Worm (Caenorhabditis elegans) whole organism, young adult: ENCODE data around the gene xpo-3.

Experiments used
- B0035.1 ChIP-seq: sonication (generic microtip); optimal IDR thresholded peaks from 2 replicates; lab custom pipeline; 2016; ENCODE audit warnings: missing genetic modification characterization, mild to moderate bottlenecking, missing compliant biosample characterization, missing genotype, missing genetic modification reagents
- Y53F4B.3 ChIP-seq: fragments of 200-800 bp; sonication (Bioruptor generic); IDR thresholded peaks from 2 replicates; pipeline ENCODE4 v1.3.6; 2022; ENCODE audit warnings: missing genetic modification reagents, missing genetic modification characterization, missing compliant biosample characterization
- Y56A3A.18 ChIP-seq: fragments of 200-800 bp; sonication (Bioruptor generic); IDR thresholded peaks from 2 replicates; pipeline ENCODE4 v1.3.6; 2022; ENCODE audit warnings: missing genetic modification reagents, missing genetic modification characterization, missing compliant biosample characterization
- Y79H2A.3 ChIP-seq: fragments of 200-800 bp; sonication (Bioruptor generic); conservative IDR thresholded peaks from 2 replicates; pipeline ENCODE4 v1.3.6; 2022; ENCODE audit warnings: missing genetic modification reagents, missing genetic modification characterization, missing compliant biosample characterization
- Y95B8A.8 ChIP-seq: fragments of 200-800 bp; sonication (Bioruptor generic); IDR thresholded peaks from 2 replicates; pipeline ENCODE4 v1.3.6; 2022; ENCODE audit warnings: missing genetic modification reagents, missing genetic modification characterization, missing compliant biosample characterization
- aptf-2 ChIP-seq: fragments of 200-800 bp; sonication (Bioruptor generic); conservative IDR thresholded peaks from 2 replicates; pipeline ENCODE4 v1.3.6; 2022; ENCODE audit warnings: missing genetic modification reagents, missing genetic modification characterization, missing compliant biosample characterization
- atf-7 ChIP-seq: sonication (generic microtip); optimal IDR thresholded peaks from 2 replicates; lab custom pipeline; 2017; ENCODE audit warnings: mild to moderate bottlenecking, missing genetic modification characterization, missing compliant biosample characterization
- attf-5 ChIP-seq: fragments of 200-800 bp; sonication (Bioruptor generic); optimal IDR thresholded peaks from 2 replicates; lab custom pipeline; 2018; ENCODE audit warnings: mild to moderate bottlenecking, missing genetic modification characterization, missing compliant biosample characterization
- bed-2 ChIP-seq: fragments of 200-800 bp; sonication (Bioruptor generic); IDR thresholded peaks from 2 replicates; pipeline ENCODE4 v1.3.6; 2022; ENCODE audit warnings: missing genetic modification reagents, missing genetic modification characterization, missing compliant biosample characterization
- cebp-1 ChIP-seq, 2 experiments: fragments of 200-800 bp in 1 of 2; sonication (Bioruptor generic) in 1 of 2; sonication (generic microtip) in 1 of 2; IDR thresholded peaks in 1 of 2; optimal IDR thresholded peaks in 1 of 2; 2 replicates each; pipeline versions ENCODE4 v1.3.6 to Lab custom; 2017 to 2022; ENCODE audit warnings: missing compliant biosample characterization in 2 of 2, missing genetic modification characterization in 2 of 2, mild to moderate bottlenecking in 1 of 2, missing genetic modification reagents in 1 of 2, moderate library complexity in 1 of 2
- ceh-27 ChIP-seq: fragments of 200-800 bp; sonication (Bioruptor generic); optimal IDR thresholded peaks from 2 replicates; lab custom pipeline; 2018; ENCODE audit warnings: mild to moderate bottlenecking, missing genetic modification characterization, moderate library complexity, missing compliant biosample characterization
- ceh-58 ChIP-seq: fragments of 200-800 bp; sonication (Bioruptor generic); IDR thresholded peaks from 2 replicates; pipeline ENCODE4 v1.3.6; 2022; ENCODE audit warnings: missing genetic modification characterization, missing compliant biosample characterization
- dpff-1 ChIP-seq: sonication (generic microtip); optimal IDR thresholded peaks from 2 replicates; lab custom pipeline; 2017; ENCODE audit warnings: mild to moderate bottlenecking, missing genetic modification characterization, missing compliant biosample characterization
- dpl-1 ChIP-seq: fragments of 150-350 bp; optimal IDR thresholded peaks from 2 replicates; lab custom pipeline; 2014; ENCODE audit warnings: missing biosample characterization, missing genetic modification reagents, missing genetic modification characterization
- let-526 ChIP-seq: fragments of 200-800 bp; sonication (Bioruptor generic); IDR thresholded peaks from 2 replicates; pipeline ENCODE4 v1.3.6; 2022; ENCODE audit warnings: missing genetic modification reagents, missing genetic modification characterization, missing compliant biosample characterization
- lin-40 ChIP-seq: sonication (generic microtip); optimal IDR thresholded peaks from 2 replicates; lab custom pipeline; 2016; ENCODE audit warnings: missing genetic modification characterization, mild to moderate bottlenecking, missing compliant biosample characterization, missing genotype, missing genetic modification reagents
- madf-3 ChIP-seq: fragments of 200-800 bp; sonication (Bioruptor generic); IDR thresholded peaks from 2 replicates; pipeline ENCODE4 v1.3.6; 2022; ENCODE audit warnings: missing genetic modification reagents, missing genetic modification characterization, missing compliant biosample characterization
- nfya-1 ChIP-seq: sonication (generic microtip); optimal IDR thresholded peaks from 2 replicates; lab custom pipeline; 2017; ENCODE audit warnings: antibody characterized with exemption, missing compliant biosample characterization, missing genetic modification characterization, borderline replicate concordance; ENCODE audit not compliant: insufficient read depth
- nfyb-1 ChIP-seq: fragments of 200-800 bp; sonication (Bioruptor generic); IDR thresholded peaks from 2 replicates; pipeline ENCODE4 v1.3.6; 2022; ENCODE audit warnings: missing genetic modification reagents, missing genetic modification characterization, missing compliant biosample characterization
- nhr-120 ChIP-seq: fragments of 200-800 bp; sonication (Bioruptor generic); IDR thresholded peaks from 2 replicates; pipeline ENCODE4 v1.3.6; 2022; ENCODE audit warnings: missing genetic modification characterization, missing compliant biosample characterization
- nhr-80 ChIP-seq: sonication (generic microtip); optimal IDR thresholded peaks from 2 replicates; lab custom pipeline; 2016; ENCODE audit warnings: missing genetic modification characterization, missing compliant biosample characterization
- sdz-38 ChIP-seq: sonication (generic microtip); optimal IDR thresholded peaks from 2 replicates; lab custom pipeline; 2016; ENCODE audit warnings: missing genotype, missing genetic modification characterization, missing compliant biosample characterization
- snpc-1.3 ChIP-seq: sonication (generic microtip); optimal IDR thresholded peaks from 2 replicates; lab custom pipeline; 2017; ENCODE audit warnings: missing genetic modification characterization, mild to moderate bottlenecking, missing compliant biosample characterization, antibody characterized with exemption, moderate library complexity, missing genotype, missing genetic modification reagents; ENCODE audit not compliant: insufficient read depth
- snpc-4 ChIP-seq, 5 experiments: fragments of 150-350 bp in 1 of 5; sonication (generic microtip) in 4 of 5; optimal IDR thresholded peaks; 2 replicates each; lab custom pipeline; 2014 to 2018; ENCODE audit warnings: missing genetic modification characterization in 5 of 5, missing biosample characterization in 3 of 5, antibody characterized with exemption in 2 of 5, mild to moderate bottlenecking in 2 of 5, missing compliant biosample characterization in 2 of 5, missing genotype in 2 of 5, moderate library complexity in 2 of 5, missing genetic modification reagents in 1 of 5
- somi-1 ChIP-seq: fragments of 200-800 bp; sonication (Bioruptor generic); optimal IDR thresholded peaks from 2 replicates; lab custom pipeline; 2018; ENCODE audit warnings: mild to moderate bottlenecking, missing genetic modification characterization, missing compliant biosample characterization
- sptf-2 ChIP-seq: fragments of 200-800 bp; sonication (Bioruptor generic); optimal IDR thresholded peaks from 2 replicates; lab custom pipeline; 2018; ENCODE audit warnings: mild to moderate bottlenecking, missing genetic modification characterization, missing compliant biosample characterization
- xnd-1 ChIP-seq: sonication (generic microtip); optimal IDR thresholded peaks from 2 replicates; lab custom pipeline; 2016; ENCODE audit warnings: missing genotype, missing genetic modification reagents, missing genetic modification characterization, missing compliant biosample characterization

xpo-3 gene

DNA sequence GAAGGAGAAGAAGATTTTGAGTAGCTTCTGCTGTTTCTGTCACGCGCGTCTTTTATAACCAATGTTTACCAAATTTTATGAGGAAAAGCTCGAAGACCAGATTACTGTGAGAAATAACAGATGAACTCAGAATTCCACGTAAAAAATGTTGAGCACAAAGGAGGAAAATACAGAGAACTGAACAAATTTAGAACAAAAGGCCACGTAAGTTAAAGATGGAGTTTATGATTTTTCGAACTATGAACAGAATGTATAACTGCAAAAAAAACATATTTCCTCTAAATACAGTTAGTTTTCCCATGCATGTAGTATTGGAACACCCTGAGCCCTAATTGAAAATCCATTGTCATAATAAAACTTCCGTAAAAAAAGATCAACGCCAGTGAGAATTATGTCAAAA is 17.1 kb upstream of the xpo-3 start, which contains the start of gene exc-9:
exc-9 (minus strand) TSS at position 101 of the 400 bp plus-strand sequence.
- TF ChIP-seq nfya-1 (tag; lab: Kevin White, UChicago), result no peak
- TF ChIP-seq somi-1, result no peak
- TF ChIP-seq snpc-1.3 (tag; lab: Kevin White, UChicago), result no peak
- TF ChIP-seq xnd-1 (tag; lab: Kevin White, UChicago), result no peak
- no peak for TF ChIP-seq nhr-80 (tag; lab: Kevin White, UChicago)
- TF ChIP-seq dpff-1 (tag; lab: Kevin White, UChicago), result no peak
- no peak for TF ChIP-seq Y79H2A.3 (GFP tag; lab: Robert Waterston, UW)
- no peak for TF ChIP-seq nfyb-1
- no peak for TF ChIP-seq aptf-2 (GFP tag; lab: Robert Waterston, UW)

- TF ChIP-seq cebp-1 (GFP tag; IDR thresholded peaks at IDR 0.05; lab: Robert Waterston, UW), result no peak
- no peak for TF ChIP-seq cebp-1 (tag; optimal IDR thresholded peaks at IDR 0.05; lab: Kevin White, UChicago)
- no peak for TF ChIP-seq ceh-58 (GFP tag; lab: Robert Waterston, UW)
- TF ChIP-seq dpff-1 (tag; lab: Kevin White, UChicago), result no peak
- no peak for TF ChIP-seq Y95B8A.8 (GFP tag; lab: Robert Waterston, UW)
- no peak for TF ChIP-seq nhr-120
Observed at ce11 chrIV:7938834-7939233, 15.0 kb upstream of the xpo-3 start, which contains the start of gene F20D12.7. Gene F20D12.7 (minus strand): TSS chrIV:7938934.

- TF ChIP-seq madf-3 (GFP tag; lab: Robert Waterston, UW) (no peak), Y53F4B.3 (GFP tag; lab: Robert Waterston, UW) (no peak)
Observed at ce11 chrIV:7933733-7934132, 9.9 kb upstream of the xpo-3 start, which contains the start of gene bbs-2. Gene bbs-2 (plus strand): TSS chrIV:7934033.

DNA sequence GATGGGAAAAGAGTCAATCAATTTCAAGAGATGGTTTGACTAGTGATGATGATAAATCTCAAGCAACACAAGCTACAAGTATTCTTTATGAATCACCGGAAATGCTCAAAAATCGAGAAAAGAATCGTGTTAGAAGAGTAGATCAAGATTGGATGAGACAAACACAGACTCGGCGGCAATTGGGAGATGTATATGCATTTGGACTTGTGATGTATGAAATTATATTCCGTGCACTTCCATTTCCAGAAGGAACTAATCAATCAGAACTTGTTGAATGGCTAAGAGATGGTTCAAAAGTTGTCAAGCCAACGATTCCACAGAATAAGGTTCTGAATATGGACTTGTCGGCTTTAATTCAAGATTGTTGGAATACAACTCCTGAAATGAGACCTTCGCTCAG is 8.0 kb upstream of the xpo-3 start:
- TF ChIP-seq atf-7 (no peak), nfyb-1 (no peak), snpc-4 (GFP tag; optimal IDR thresholded peaks at IDR 0.05; lab: Kevin White, UChicago) (no peak), snpc-4 (tag; optimal IDR thresholded peaks at IDR 0.05; lab: Kevin White, UChicago) (no peak), Y56A3A.18 (GFP tag; lab: Robert Waterston, UW) (no peak), sptf-2 (GFP tag; lab: Kevin White, UChicago) (no peak)
- TF ChIP-seq, all 124 proteins: peak for 0

- TF ChIP-seq dpl-1 (no peak), sdz-38 (tag; lab: Kevin White, UChicago) (no peak), let-526 (GFP tag; lab: Robert Waterston, UW) (no peak), snpc-4 (GFP tag; optimal IDR thresholded peaks at IDR 0.05; lab: Kevin White, UChicago) (no peak), snpc-4 (tag; optimal IDR thresholded peaks at IDR 0.05; lab: Kevin White, UChicago) (no peak), attf-5 (GFP tag; lab: Kevin White, UChicago) (no peak), lin-40 (tag; lab: Kevin White, UChicago) (no peak), bed-2 (GFP tag; lab: Robert Waterston, UW) (no peak), nhr-80 (tag; lab: Kevin White, UChicago) (no peak)
Observed at ce11 chrIV:7927852-7928251, 4.0 kb upstream of the xpo-3 start, which contains the start of gene gcy-8. Gene gcy-8 (plus strand): TSS chrIV:7928152.

DNA sequence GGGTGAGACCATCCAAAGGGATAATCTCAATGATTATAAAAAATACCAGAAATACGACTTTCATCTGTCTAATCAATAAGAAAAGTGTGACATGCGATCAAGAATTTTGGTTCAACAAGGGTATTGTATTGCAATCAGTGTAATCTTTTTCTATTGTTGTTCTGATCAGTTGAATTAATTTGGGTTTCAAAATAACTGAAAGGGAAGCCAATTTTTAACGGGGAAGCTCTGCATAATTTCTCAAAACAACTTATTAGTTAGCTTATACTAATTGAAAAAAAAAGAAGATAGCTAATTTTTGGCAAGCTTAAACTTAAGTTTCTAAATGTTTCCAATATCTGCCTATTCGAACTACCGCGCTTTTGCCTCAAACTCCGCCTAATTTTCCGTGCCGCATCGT is 3.4 kb upstream of the xpo-3 start, which contains the start of gene C49H3.12:
C49H3.12 (minus strand) TSS at position 101 of the 400 bp plus-strand sequence.
- no peak for TF ChIP-seq ceh-27 (GFP tag; lab: Kevin White, UChicago)
- no peak for TF ChIP-seq B0035.1 (tag; lab: Kevin White, UChicago)
